Worm (Caenorhabditis elegans): ENCODE measurements around the gene pqn-31.

DNA sequence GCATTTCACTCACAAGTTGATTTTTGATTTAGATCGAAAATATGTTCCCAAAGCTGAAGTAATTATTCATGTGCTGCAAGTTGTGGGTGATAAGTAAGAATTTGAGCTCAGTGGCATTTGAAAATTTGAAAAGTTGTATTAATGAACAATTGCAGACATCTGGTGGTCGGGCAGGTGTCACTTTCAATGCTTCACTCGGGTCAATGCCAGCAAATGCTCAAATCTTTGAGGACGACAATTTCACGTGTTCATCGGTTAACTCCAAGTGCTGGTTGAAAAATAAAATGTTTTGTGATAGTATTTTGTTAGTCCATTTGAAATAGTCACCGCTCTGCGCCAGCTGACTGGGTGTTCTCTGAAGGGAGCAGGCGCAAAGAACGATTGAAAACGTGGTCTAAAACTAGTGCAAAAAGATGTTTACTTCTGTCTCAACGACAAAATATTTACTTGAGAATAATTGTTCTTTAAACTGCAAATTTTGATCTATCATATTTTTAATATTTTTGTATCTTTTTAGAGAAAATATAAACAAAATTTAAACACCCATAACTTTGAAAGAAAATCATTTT is 15.2 kb upstream of the pqn-31 start:
- TF ChIP-seq unc-30 (tag; optimal IDR thresholded peaks at IDR 0.05) (no peak), nhr-90 (tag; optimal IDR thresholded peaks at IDR 0.05; ENCODE audit: poor library complexity) (peak; percentile 78), mab-9 (GFP tag; IDR thresholded peaks at IDR 0.05) (no peak), aly-2 (tag; optimal IDR thresholded peaks at IDR 0.05) (no peak), mdl-1 (tag; optimal IDR thresholded peaks at IDR 0.05) (peak in 1 of 2 experiments; percentile 95), snpc-4 (tag; optimal IDR thresholded peaks at IDR 0.05) (no peak), fos-1 (tag; optimal IDR thresholded peaks at IDR 0.05) (no peak), lin-13 (GFP tag; optimal IDR thresholded peaks at IDR 0.05) (no peak), elt-3 (tag; optimal IDR thresholded peaks at IDR 0.05) (peak in 2 of 6 experiments; percentile 40 to 44), F16B12.6 (tag; optimal IDR thresholded peaks at IDR 0.05) (no peak), swsn-7 (tag; optimal IDR thresholded peaks at IDR 0.05) (peak; percentile 62), mef-2 (tag; optimal IDR thresholded peaks at IDR 0.05) (peak; percentile 11), ztf-4 (tag; optimal IDR thresholded peaks at IDR 0.05) (no peak), elt-2 (tag; optimal IDR thresholded peaks at IDR 0.05) (peak; percentile 82)
